Worm (Caenorhabditis elegans): Measurements from ENCODE around the gene C24D10.4.

DNA sequence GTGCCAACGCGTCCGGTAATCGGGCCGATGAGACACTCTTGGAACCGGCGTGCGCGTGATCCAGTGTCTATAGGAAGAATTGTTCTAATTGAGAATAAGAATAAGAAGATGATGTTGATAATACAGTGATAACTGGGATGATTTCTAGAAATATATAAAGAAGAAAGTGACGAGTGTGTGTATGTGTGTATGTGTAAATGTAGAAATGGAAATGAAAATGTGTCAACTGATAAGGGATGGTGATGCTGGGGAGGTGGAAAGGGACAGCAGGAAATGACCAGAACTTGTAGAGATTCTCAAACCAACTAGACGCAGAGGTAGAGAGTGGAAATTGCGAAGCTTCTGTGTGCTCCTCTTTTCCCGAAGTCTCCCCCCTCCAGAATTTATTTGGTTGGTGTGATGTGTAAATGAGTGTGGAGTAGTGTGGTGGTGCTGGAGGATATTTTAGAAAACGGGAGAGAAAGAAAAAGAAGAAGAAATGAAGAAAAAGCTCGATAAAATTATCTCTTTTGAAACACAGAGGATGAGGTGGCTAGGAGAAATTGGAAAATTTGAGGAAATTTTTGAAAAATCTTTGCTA, 26.4 kb upstream of the C24D10.4 start:
- TF ChIP-seq nfya-1 (tag; optimal IDR thresholded peaks at IDR 0.05) (peak; percentile 60), ceh-14 (tag; optimal IDR thresholded peaks at IDR 0.05) (no peak), rnt-1 (tag; optimal IDR thresholded peaks at IDR 0.05) (peak; percentile 5), pros-1 (tag; optimal IDR thresholded peaks at IDR 0.05) (no peak), tbx-2 (tag; optimal IDR thresholded peaks at IDR 0.05) (peak; percentile 17), lim-6 (tag; optimal IDR thresholded peaks at IDR 0.05) (no peak), fax-1 (tag; optimal IDR thresholded peaks at IDR 0.05) (no peak), unc-42 (tag; optimal IDR thresholded peaks at IDR 0.05) (peak; percentile 42), nhr-11 (tag; optimal IDR thresholded peaks at IDR 0.05) (no peak), hlh-13 (GFP tag; optimal IDR thresholded peaks at IDR 0.05) (no peak), fkh-10 (GFP tag; optimal IDR thresholded peaks at IDR 0.05) (no peak)

Measured in whole organism, late embryonic.